Fruit fly (Drosophila melanogaster) whole organism: ENCODE measurements around the gene Efa6.

Experiments
- CG8478 ChIP-seq: fragments of >200 bp; optimal IDR thresholded peaks from 2 replicates; lab custom pipeline; 2018; ENCODE audit warnings: inconsistent platforms
- Dll ChIP-seq: fragments of >200 bp; optimal IDR thresholded peaks from 2 replicates; lab custom pipeline; 2017
- EcR ChIP-seq, 2 experiments: fragments of >200 bp; optimal IDR thresholded peaks; 2 replicates each; lab custom pipeline; 2017; ENCODE audit warnings: missing biosample characterization in 2 of 2, missing genetic modification characterization in 2 of 2, missing genetic modification reagents in 2 of 2
- pan ChIP-seq: fragments of >200 bp; optimal IDR thresholded peaks from 2 replicates; lab custom pipeline; 2017
- psq ChIP-seq: fragments of >200 bp; optimal IDR thresholded peaks from 2 replicates; lab custom pipeline; 2017
- usp ChIP-seq: fragments of >200 bp; optimal IDR thresholded peaks from 2 replicates; lab custom pipeline; 2017; ENCODE audit warnings: missing biosample characterization, missing genetic modification characterization, mixed read lengths

- TF ChIP-seq usp, result no peak
- TF ChIP-seq psq (lab: Kevin White, UChicago), result no peak
- no peak for TF ChIP-seq CG8478 (lab: Kevin White, UChicago)
- no peak for TF ChIP-seq Dll (lab: Kevin White, UChicago)
- no peak for TF ChIP-seq pan (lab: Kevin White, UChicago)
- no peak for TF ChIP-seq EcR (GFP tag; optimal IDR thresholded peaks at IDR 0.05; lab: Kevin White, UChicago)
These were observed 43.6 kb downstream of the Efa6 start for dm6 chr3R:22631156-22631555.
